Worm (Caenorhabditis elegans) whole organism, late embryonic: ENCODE data around the gene fbxa-185.

Experiments
- C08G9.2 ChIP-seq: sonication (generic microtip); optimal IDR thresholded peaks from 2 replicates; lab custom pipeline; 2016; ENCODE audit warnings: mild to moderate bottlenecking, missing genetic modification characterization, moderate library complexity, missing compliant biosample characterization
- C38D4.7 ChIP-seq: fragments of 200-800 bp; sonication (Bioruptor generic); optimal IDR thresholded peaks from 2 replicates; lab custom pipeline; 2018; ENCODE audit warnings: mild to moderate bottlenecking, missing genetic modification characterization, moderate library complexity, missing compliant biosample characterization
- K02D7.2 ChIP-seq: sonication (generic microtip); optimal IDR thresholded peaks from 2 replicates; lab custom pipeline; 2017; ENCODE audit warnings: mild to moderate bottlenecking, missing genetic modification characterization, missing compliant biosample characterization
- K09A11.1 ChIP-seq: sonication (generic microtip); optimal IDR thresholded peaks from 2 replicates; lab custom pipeline; 2017; ENCODE audit warnings: antibody characterized with exemption, mild to moderate bottlenecking, missing genetic modification characterization, missing compliant biosample characterization; ENCODE audit not compliant: insufficient read depth
- T23F11.4 ChIP-seq: fragments of 200-800 bp; sonication (Bioruptor generic); optimal IDR thresholded peaks from 2 replicates; lab custom pipeline; 2018; ENCODE audit warnings: mild to moderate bottlenecking, missing genetic modification characterization, missing compliant biosample characterization
- Y22D7AL.16 ChIP-seq: sonication (generic microtip); optimal IDR thresholded peaks from 2 replicates; lab custom pipeline; 2016; ENCODE audit warnings: missing genetic modification characterization, missing compliant biosample characterization
- ceh-19 ChIP-seq: fragments of 200-800 bp; sonication (Bioruptor generic); optimal IDR thresholded peaks from 2 replicates; lab custom pipeline; 2018; ENCODE audit warnings: mild to moderate bottlenecking, missing genetic modification characterization, missing compliant biosample characterization
- ceh-2 ChIP-seq: sonication (generic microtip); optimal IDR thresholded peaks from 2 replicates; lab custom pipeline; 2016; ENCODE audit warnings: missing genotype, missing genetic modification characterization, missing compliant biosample characterization
- ceh-48 ChIP-seq: sonication (generic microtip); optimal IDR thresholded peaks from 2 replicates; lab custom pipeline; 2016; ENCODE audit warnings: missing genetic modification characterization, inconsistent platforms, missing compliant biosample characterization
- che-1 ChIP-seq: sonication (generic microtip); optimal IDR thresholded peaks from 2 replicates; lab custom pipeline; 2016; ENCODE audit warnings: mild to moderate bottlenecking, missing genetic modification characterization, missing compliant biosample characterization
- dmd-4 ChIP-seq: sonication (generic microtip); optimal IDR thresholded peaks from 2 replicates; lab custom pipeline; 2016; ENCODE audit warnings: borderline replicate concordance, missing genetic modification characterization, missing compliant biosample characterization
- dve-1 ChIP-seq: sonication (generic microtip); optimal IDR thresholded peaks from 2 replicates; lab custom pipeline; 2017; ENCODE audit warnings: antibody characterized with exemption, mild to moderate bottlenecking, missing genetic modification characterization, missing compliant biosample characterization
- elt-2 ChIP-seq: sonication (generic microtip); optimal IDR thresholded peaks from 2 replicates; lab custom pipeline; 2016; ENCODE audit warnings: missing genetic modification reagents, missing genetic modification characterization, missing compliant biosample characterization
- elt-4 ChIP-seq: sonication (generic microtip); optimal IDR thresholded peaks from 2 replicates; lab custom pipeline; 2016; ENCODE audit warnings: missing genetic modification characterization, missing compliant biosample characterization
- ets-4 ChIP-seq: sonication (generic microtip); optimal IDR thresholded peaks from 2 replicates; lab custom pipeline; 2016; ENCODE audit warnings: missing genetic modification characterization, missing compliant biosample characterization
- fkh-6 ChIP-seq: sonication (generic microtip); optimal IDR thresholded peaks from 2 replicates; lab custom pipeline; 2016; ENCODE audit warnings: missing genetic modification characterization, missing compliant biosample characterization
- hlh-30 ChIP-seq: sonication (generic microtip); optimal IDR thresholded peaks from 2 replicates; lab custom pipeline; 2017; ENCODE audit warnings: antibody characterized with exemption, missing genetic modification characterization, missing compliant biosample characterization; ENCODE audit not compliant: insufficient read depth
- lim-6 ChIP-seq: sonication (generic microtip); optimal IDR thresholded peaks from 2 replicates; lab custom pipeline; 2016; ENCODE audit warnings: missing genetic modification characterization, missing compliant biosample characterization
- lin-11 ChIP-seq: fragments of 200-800 bp; sonication (Bioruptor generic); optimal IDR thresholded peaks from 2 replicates; lab custom pipeline; 2018; ENCODE audit warnings: mild to moderate bottlenecking, missing genetic modification characterization, missing compliant biosample characterization
- mec-3 ChIP-seq: sonication (generic microtip); optimal IDR thresholded peaks from 2 replicates; lab custom pipeline; 2016; ENCODE audit warnings: borderline replicate concordance, missing genetic modification characterization, missing compliant biosample characterization
- nhr-11 ChIP-seq: fragments of 150-350 bp; optimal IDR thresholded peaks from 2 replicates; lab custom pipeline; 2014; ENCODE audit warnings: missing biosample characterization, missing genetic modification characterization
- pag-3 ChIP-seq: sonication (generic microtip); optimal IDR thresholded peaks from 2 replicates; lab custom pipeline; 2016; ENCODE audit warnings: missing compliant biosample characterization, missing genetic modification characterization, borderline replicate concordance
- pha-4 ChIP-seq: fragments of 150-350 bp; optimal IDR thresholded peaks from 2 replicates; lab custom pipeline; 2018; ENCODE audit warnings: missing biosample characterization, missing genetic modification reagents, missing genetic modification characterization
- pros-1 ChIP-seq: fragments of 150-350 bp; optimal IDR thresholded peaks from 2 replicates; lab custom pipeline; 2014; ENCODE audit warnings: missing biosample characterization, missing genetic modification reagents, missing genetic modification characterization
- sdc-2 ChIP-seq: sonication (generic microtip); optimal IDR thresholded peaks from 2 replicates; lab custom pipeline; 2016; ENCODE audit warnings: missing genotype, missing genetic modification characterization, missing compliant biosample characterization
- sox-2 ChIP-seq: fragments of 200-800 bp; sonication (Bioruptor generic); IDR thresholded peaks from 2 replicates; pipeline ENCODE4 v1.3.6; 2022; ENCODE audit warnings: missing genetic modification reagents, missing genetic modification characterization, missing compliant biosample characterization
- sox-4 ChIP-seq: sonication (generic microtip); optimal IDR thresholded peaks from 2 replicates; lab custom pipeline; 2017; ENCODE audit warnings: mild to moderate bottlenecking, missing genetic modification characterization, inconsistent platforms, missing compliant biosample characterization
- tbx-2 ChIP-seq: sonication (generic microtip); optimal IDR thresholded peaks from 2 replicates; lab custom pipeline; 2016; ENCODE audit warnings: missing genetic modification characterization, missing compliant biosample characterization
- ttx-3 ChIP-seq: sonication (generic microtip); optimal IDR thresholded peaks from 2 replicates; lab custom pipeline; 2016; ENCODE audit warnings: missing genetic modification reagents, missing genetic modification characterization, missing compliant biosample characterization
- unc-3 ChIP-seq, 2 experiments: fragments of 200-800 bp in 1 of 2; sonication (Bioruptor generic) in 1 of 2; sonication (generic microtip) in 1 of 2; conservative IDR thresholded peaks in 1 of 2; optimal IDR thresholded peaks in 1 of 2; 2 replicates each; pipeline versions ENCODE4 v1.3.6 to Lab custom; 2016 to 2022; ENCODE audit warnings: missing compliant biosample characterization in 2 of 2, missing genetic modification characterization in 2 of 2, missing genetic modification reagents in 1 of 2
- unc-42 ChIP-seq: sonication (generic microtip); optimal IDR thresholded peaks from 2 replicates; lab custom pipeline; 2016; ENCODE audit warnings: missing genotype, missing genetic modification characterization, missing compliant biosample characterization
- unc-86 ChIP-seq: sonication (generic microtip); optimal IDR thresholded peaks from 2 replicates; lab custom pipeline; 2016; ENCODE audit warnings: missing genetic modification characterization, missing compliant biosample characterization
- zip-5 ChIP-seq: sonication (generic microtip); optimal IDR thresholded peaks from 2 replicates; lab custom pipeline; 2016; ENCODE audit warnings: missing genetic modification characterization, missing compliant biosample characterization

The fbxa-185 gene

DNA sequence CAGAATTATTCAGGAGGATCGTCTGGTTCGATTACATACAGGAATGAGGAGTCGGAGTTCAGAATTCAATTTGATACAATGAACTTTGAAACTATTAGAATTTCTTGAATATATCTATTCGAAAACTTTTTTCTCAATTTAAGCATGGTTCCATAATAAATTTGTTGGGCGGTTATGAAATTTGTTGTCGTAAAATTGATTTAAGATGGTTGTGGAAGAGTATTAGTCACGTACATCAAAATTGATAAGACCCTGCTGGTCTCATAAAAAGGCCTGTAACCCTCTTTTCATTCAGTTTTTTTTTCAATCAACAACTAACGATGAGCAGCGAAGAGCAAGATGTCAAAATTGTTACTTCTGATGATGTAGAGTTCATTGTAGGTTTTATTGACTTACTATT, 16.2 kb downstream of the fbxa-185 start, which contains the start of gene skr-5:
TSS of gene skr-5 (plus strand) at position 301 of the 400 bp plus-strand sequence.
- TF ChIP-seq zip-5 (tag; lab: Kevin White, UChicago) (no peak), unc-42 (tag; lab: Kevin White, UChicago) (no peak), fkh-6 (tag; lab: Kevin White, UChicago) (no peak), sox-2 (GFP tag; lab: Robert Waterston, UW) (no peak), mec-3 (tag; lab: Kevin White, UChicago) (no peak), ceh-2 (no peak), che-1 (tag; lab: Kevin White, UChicago) (no peak), hlh-30 (tag; lab: Kevin White, UChicago) (no peak), lim-6 (tag; lab: Kevin White, UChicago) (no peak), ceh-48 (tag; lab: Kevin White, UChicago) (no peak), pag-3 (no peak)
- TF ChIP-seq, all 69 proteins: peak for 0

DNA sequence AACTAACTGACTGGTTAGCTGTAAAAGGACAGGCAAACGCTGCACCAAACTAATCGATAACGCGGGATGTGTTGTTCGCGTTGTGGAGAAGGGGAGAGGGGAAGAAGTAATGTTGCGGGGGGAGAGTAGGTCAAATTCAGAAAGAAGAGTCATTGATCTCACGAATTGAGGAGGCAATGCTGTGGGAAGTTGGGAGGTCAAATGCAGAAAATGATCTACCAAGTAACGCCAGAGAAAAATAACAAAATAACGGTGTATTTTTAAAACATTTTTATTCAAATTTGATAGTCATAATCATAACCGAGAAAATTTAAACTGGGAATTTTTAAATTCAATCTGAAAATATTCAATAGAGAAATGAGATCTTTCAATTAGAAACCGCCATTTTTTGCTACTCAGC, 18.7 kb downstream of the fbxa-185 start, which contains the start of gene lsy-27:
TSS of gene lsy-27 (minus strand) at position 101 of the 400 bp plus-strand sequence.
- TF ChIP-seq Y22D7AL.16 (tag; lab: Kevin White, UChicago) (no peak), K02D7.2 (tag; lab: Kevin White, UChicago) (no peak), unc-3 (GFP tag; conservative IDR thresholded peaks at IDR 0.05; lab: Robert Waterston, UW) (no peak), unc-3 (tag; optimal IDR thresholded peaks at IDR 0.05; lab: Kevin White, UChicago) (no peak), T23F11.4 (no peak), hlh-30 (tag; lab: Kevin White, UChicago) (no peak), tbx-2 (tag; lab: Kevin White, UChicago) (no peak), C08G9.2 (no peak), ceh-19 (GFP tag; lab: Kevin White, UChicago) (no peak), sox-4 (tag; lab: Kevin White, UChicago) (no peak), elt-2 (tag; lab: Kevin White, UChicago) (no peak), che-1 (tag; lab: Kevin White, UChicago) (no peak), sdc-2 (no peak), dmd-4 (tag; lab: Kevin White, UChicago) (no peak), C38D4.7 (GFP tag; lab: Kevin White, UChicago) (no peak), lin-11 (no peak), pha-4 (no peak), ceh-48 (tag; lab: Kevin White, UChicago) (no peak), ets-4 (no peak)

DNA sequence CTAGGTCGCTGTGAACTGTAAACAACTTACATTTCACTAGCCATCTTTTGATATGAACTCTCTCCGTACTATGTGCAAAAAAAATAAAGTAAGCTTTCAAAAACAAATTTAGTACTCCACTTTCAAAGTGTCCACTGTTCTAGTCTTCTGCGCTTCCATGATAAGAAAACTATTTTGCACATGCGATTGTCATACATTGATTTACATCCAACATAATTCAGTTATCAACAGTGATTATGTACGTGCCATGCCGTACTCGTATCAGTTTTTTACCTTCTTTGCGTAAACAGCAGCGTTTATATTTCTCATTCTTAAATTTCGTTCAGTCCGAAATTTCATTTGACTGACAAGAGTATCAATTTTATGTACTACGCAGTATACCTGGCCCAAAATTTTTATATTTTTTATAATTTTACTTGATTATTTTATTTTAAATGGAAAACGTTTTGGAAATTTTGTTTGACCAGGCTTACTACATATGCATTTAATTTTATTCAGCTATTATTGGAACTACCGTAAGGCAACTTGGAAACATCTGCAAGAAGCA, 21.5 kb downstream of the fbxa-185 start, which contains the start of the genes fbxa-134 and F47H4.2:
TSS of gene fbxa-134 (minus strand) at position 44 of the 547 bp plus-strand sequence.
TSS of gene F47H4.2 (plus strand) at position 497 of the 547 bp plus-strand sequence.
- no peak for TF ChIP-seq dve-1 (tag; lab: Kevin White, UChicago)
- no peak for TF ChIP-seq lin-11
- peak; percentile 70 for TF ChIP-seq elt-2 (tag; lab: Kevin White, UChicago)
- no peak for TF ChIP-seq lim-6 (tag; lab: Kevin White, UChicago)

DNA sequence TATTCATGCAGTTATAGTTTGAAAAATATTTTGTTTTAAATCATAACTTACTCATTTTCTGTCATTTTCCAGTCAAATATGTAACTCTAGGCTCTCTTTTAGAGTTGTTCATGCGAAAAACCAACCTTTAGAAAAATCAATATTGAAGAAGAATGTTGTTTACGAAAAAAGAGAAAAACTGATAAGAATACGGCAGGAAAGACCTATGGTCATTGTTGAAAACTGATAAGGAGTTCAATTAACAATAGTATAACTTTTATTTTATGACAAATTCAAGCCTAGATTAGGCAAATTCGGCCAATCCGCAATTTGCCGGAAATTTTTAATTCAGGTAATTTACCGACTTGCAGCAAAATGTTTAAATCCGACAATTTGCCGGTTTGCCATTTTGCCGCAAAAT, 45.2 kb downstream of the fbxa-185 start, which contains the start of gene Y20C6A.1:
TSS of gene Y20C6A.1 (minus strand) at position 107 of the 400 bp plus-strand sequence.
- no peak for TF ChIP-seq nhr-11
- no peak for TF ChIP-seq elt-4 (tag; lab: Kevin White, UChicago)
- no peak for TF ChIP-seq K09A11.1 (tag; lab: Kevin White, UChicago)
- no peak for TF ChIP-seq hlh-30 (tag; lab: Kevin White, UChicago)
- TF ChIP-seq zip-5 (tag; lab: Kevin White, UChicago): no peak
- no peak for TF ChIP-seq pros-1 (tag; lab: Kevin White, UChicago)
- TF ChIP-seq ttx-3 (tag; lab: Kevin White, UChicago): no peak
- no peak for TF ChIP-seq C08G9.2
- TF ChIP-seq unc-86 (tag; lab: Kevin White, UChicago): no peak
- TF ChIP-seq che-1 (tag; lab: Kevin White, UChicago): no peak
